Worm (Caenorhabditis elegans) whole organism, mixed stage, embryonic: ENCODE data around the gene nspc-16.

Experiments
- M03D4.4 ChIP-seq: sonication (generic microtip); optimal IDR thresholded peaks from 2 replicates; lab custom pipeline; 2017; ENCODE audit warnings: mild to moderate bottlenecking, missing genetic modification characterization, missing compliant biosample characterization
- blmp-1 ChIP-seq: fragments of 150-350 bp; optimal IDR thresholded peaks from 2 replicates; lab custom pipeline; 2014; ENCODE audit warnings: missing biosample characterization, missing genetic modification characterization
- ceh-43 ChIP-seq: fragments of 200-800 bp; sonication (Bioruptor generic); optimal IDR thresholded peaks from 2 replicates; lab custom pipeline; 2018; ENCODE audit warnings: mild to moderate bottlenecking, missing genetic modification characterization, moderate library complexity, missing compliant biosample characterization
- flh-1 ChIP-seq: fragments of 200-800 bp; sonication (Bioruptor generic); optimal IDR thresholded peaks from 2 replicates; lab custom pipeline; 2018; ENCODE audit warnings: mild to moderate bottlenecking, missing genetic modification characterization, moderate library complexity, missing compliant biosample characterization
- lin-13 ChIP-seq: fragments of 150-350 bp; optimal IDR thresholded peaks from 2 replicates; lab custom pipeline; 2014; ENCODE audit warnings: missing biosample characterization, missing genetic modification characterization
- mab-5 ChIP-seq: fragments of 150-350 bp; optimal IDR thresholded peaks from 2 replicates; lab custom pipeline; 2014; ENCODE audit warnings: missing biosample characterization, missing genetic modification characterization
- mep-1 ChIP-seq: fragments of 150-350 bp; optimal IDR thresholded peaks from 2 replicates; lab custom pipeline; 2017; ENCODE audit warnings: missing biosample characterization, missing genetic modification reagents, missing genetic modification characterization, inconsistent platforms
- nhr-237 ChIP-seq: fragments of 150-350 bp; optimal IDR thresholded peaks from 2 replicates; lab custom pipeline; 2014; ENCODE audit warnings: missing biosample characterization, missing genetic modification characterization
- nhr-76 ChIP-seq: sonication (generic microtip); optimal IDR thresholded peaks from 2 replicates; lab custom pipeline; 2017; ENCODE audit warnings: missing biosample characterization, missing genetic modification characterization
- pha-4 ChIP-seq: fragments of 150-350 bp; optimal IDR thresholded peaks from 2 replicates; lab custom pipeline; 2018; ENCODE audit warnings: missing biosample characterization, missing genetic modification reagents, missing genetic modification characterization
- sptf-1 ChIP-seq: sonication (generic microtip); optimal IDR thresholded peaks from 2 replicates; lab custom pipeline; 2017; ENCODE audit warnings: mild to moderate bottlenecking, missing genetic modification characterization, moderate library complexity, missing compliant biosample characterization
- unc-39 ChIP-seq: fragments of 150-350 bp; optimal IDR thresholded peaks from 2 replicates; lab custom pipeline; 2014; ENCODE audit warnings: missing biosample characterization, missing genetic modification characterization
- unc-62 ChIP-seq: fragments of 150-350 bp; optimal IDR thresholded peaks from 2 replicates; lab custom pipeline; 2014; ENCODE audit warnings: missing biosample characterization, missing genetic modification reagents, missing genetic modification characterization

ce11 chrX:14534117-14534516 is 10.7 kb downstream of the nspc-16 start, which contains the start of gene T24C2.5:
- TF ChIP-seq mep-1 (tag; lab: Kevin White, UChicago), result no peak
- no peak for TF ChIP-seq mab-5 (tag; lab: Kevin White, UChicago)
- TF ChIP-seq nhr-76, result no peak
- no peak for TF ChIP-seq sptf-1 (tag; lab: Kevin White, UChicago)
- no peak for TF ChIP-seq nhr-237 (tag; lab: Kevin White, UChicago)
- TF ChIP-seq M03D4.4, result no peak
- TF ChIP-seq unc-62 (GFP tag; lab: Kevin White, UChicago), result no peak
- TF ChIP-seq pha-4 (tag; lab: Kevin White, UChicago), result no peak
- TF ChIP-seq unc-39 (tag; lab: Kevin White, UChicago), result no peak
- no peak for TF ChIP-seq lin-13
- TF ChIP-seq ceh-43 (GFP tag; lab: Kevin White, UChicago), result no peak
- no peak for TF ChIP-seq blmp-1 (tag; lab: Kevin White, UChicago)
- TF ChIP-seq flh-1 (GFP tag; lab: Kevin White, UChicago), result no peak
